Worm (Caenorhabditis elegans) whole organism, early embryonic: Measurements from ENCODE around the gene Y77E11A.16.

Experiments used
- B0310.2 ChIP-seq: sonication (generic microtip); optimal IDR thresholded peaks from 2 replicates; lab custom pipeline; 2016; ENCODE audit warnings: mild to moderate bottlenecking, missing genetic modification characterization, missing compliant biosample characterization
- F13C5.2 ChIP-seq: sonication (generic microtip); optimal IDR thresholded peaks from 2 replicates; lab custom pipeline; 2017; ENCODE audit warnings: mild to moderate bottlenecking, missing genetic modification characterization, inconsistent platforms, missing compliant biosample characterization
- ama-1 ChIP-seq: fragments of 150-350 bp; optimal IDR thresholded peaks from 2 replicates; lab custom pipeline; 2014
- ets-7 ChIP-seq: sonication (generic microtip); optimal IDR thresholded peaks from 2 replicates; lab custom pipeline; 2016; ENCODE audit warnings: missing genotype, missing genetic modification characterization, missing compliant biosample characterization
- flt-1 ChIP-seq: fragments of 200-800 bp; sonication (Bioruptor generic); IDR thresholded peaks from 2 replicates; pipeline ENCODE4 v1.3.6; 2022; ENCODE audit warnings: missing genetic modification characterization, missing compliant biosample characterization
- hmbx-1 ChIP-seq: sonication (generic microtip); optimal IDR thresholded peaks from 2 replicates; lab custom pipeline; 2016; ENCODE audit warnings: mild to moderate bottlenecking, missing genetic modification characterization, missing compliant biosample characterization
- hmg-4 ChIP-seq: fragments of 200-800 bp; sonication (Bioruptor generic); optimal IDR thresholded peaks from 2 replicates; lab custom pipeline; 2018; ENCODE audit warnings: mild to moderate bottlenecking, missing genetic modification characterization, missing compliant biosample characterization
- hnd-1 ChIP-seq: sonication (generic microtip); optimal IDR thresholded peaks from 2 replicates; lab custom pipeline; 2016; ENCODE audit warnings: missing genetic modification characterization, missing compliant biosample characterization
- sea-1 ChIP-seq: fragments of 200-800 bp; sonication (Bioruptor generic); conservative IDR thresholded peaks from 2 replicates; pipeline ENCODE4 v1.3.6; 2022; ENCODE audit warnings: missing genetic modification characterization, missing compliant biosample characterization
- tbx-11 ChIP-seq: fragments of 200-800 bp; sonication (Bioruptor generic); IDR thresholded peaks from 2 replicates; pipeline ENCODE4 v1.3.6; 2022; ENCODE audit warnings: missing genetic modification characterization, missing compliant biosample characterization
- tbx-37 ChIP-seq: fragments of 200-800 bp; sonication (Bioruptor generic); conservative IDR thresholded peaks from 2 replicates; pipeline ENCODE4 v1.3.6; 2022; ENCODE audit warnings: missing genetic modification reagents, missing genetic modification characterization, missing compliant biosample characterization
- tra-4 ChIP-seq: sonication (generic microtip); optimal IDR thresholded peaks from 2 replicates; lab custom pipeline; 2017; ENCODE audit warnings: missing genetic modification characterization, missing compliant biosample characterization

ce11 chrIV:1454194-1454593 is 31.0 kb upstream of the Y77E11A.16 start:
- TF ChIP-seq ama-1 (no peak), hmg-4 (GFP tag; lab: Kevin White, UChicago) (no peak), ets-7 (tag; lab: Kevin White, UChicago) (no peak), tra-4 (tag; lab: Kevin White, UChicago) (no peak), sea-1 (GFP tag; lab: Robert Waterston, UW) (no peak), F13C5.2 (tag; lab: Kevin White, UChicago) (no peak), tbx-37 (no peak), B0310.2 (tag; lab: Kevin White, UChicago) (no peak), hnd-1 (tag; lab: Kevin White, UChicago) (no peak), hmbx-1 (tag; lab: Kevin White, UChicago) (no peak), flt-1 (GFP tag; lab: Robert Waterston, UW) (no peak), tbx-11 (GFP tag; lab: Robert Waterston, UW) (no peak)
